Worm (Caenorhabditis elegans) whole organism, L4/young adult: ENCODE results near the gene F10G7.9.

Source experiments
- W03F9.2 ChIP-seq: fragments of 150-350 bp; optimal IDR thresholded peaks from 2 replicates; lab custom pipeline; 2014; ENCODE audit warnings: missing biosample characterization, missing genetic modification characterization
- him-1 ChIP-seq: sonication (generic microtip); optimal IDR thresholded peaks from 2 replicates; lab custom pipeline; 2016; ENCODE audit warnings: missing genotype, missing genetic modification reagents, missing genetic modification characterization, missing compliant biosample characterization

ce11 chrII:4672584-4673110, 33.6 kb downstream of the F10G7.9 start, which contains the start of the genes clec-140 and hmg-11:
- TF ChIP-seq W03F9.2 (no peak), him-1 (tag; lab: Kevin White, UChicago) (no peak)
